Worm (Caenorhabditis elegans) whole organism, early embryonic: Measurements from ENCODE around the gene act-1.

Source experiments
- ama-1 ChIP-seq: fragments of 150-350 bp; optimal IDR thresholded peaks from 2 replicates; lab custom pipeline; 2014
- ets-7 ChIP-seq: sonication (generic microtip); optimal IDR thresholded peaks from 2 replicates; lab custom pipeline; 2016; ENCODE audit warnings: missing genotype, missing genetic modification characterization, missing compliant biosample characterization
- hmbx-1 ChIP-seq: sonication (generic microtip); optimal IDR thresholded peaks from 2 replicates; lab custom pipeline; 2016; ENCODE audit warnings: mild to moderate bottlenecking, missing genetic modification characterization, missing compliant biosample characterization
- hmg-4 ChIP-seq: fragments of 200-800 bp; sonication (Bioruptor generic); optimal IDR thresholded peaks from 2 replicates; lab custom pipeline; 2018; ENCODE audit warnings: mild to moderate bottlenecking, missing genetic modification characterization, missing compliant biosample characterization

ce11 chrV:11071453-11071852 lies 9.4 kb upstream of the act-1 start:
- no peak for TF ChIP-seq ama-1 (lab: Kevin White, UChicago)
- TF ChIP-seq hmg-4 (GFP tag; lab: Kevin White, UChicago): no peak
- no peak for TF ChIP-seq ets-7
- no peak for TF ChIP-seq hmbx-1 (tag; lab: Kevin White, UChicago)
